Worm (Caenorhabditis elegans) whole organism, mixed stage, embryonic: Measurements from ENCODE around the gene tram-1.

ENCODE experiments used
- nhr-28 ChIP-seq: fragments of 150-350 bp; optimal IDR thresholded peaks from 2 replicates; lab custom pipeline; 2014; ENCODE audit warnings: missing biosample characterization, missing genetic modification characterization
- unc-39 ChIP-seq: fragments of 150-350 bp; optimal IDR thresholded peaks from 2 replicates; lab custom pipeline; 2014; ENCODE audit warnings: missing biosample characterization, missing genetic modification characterization

DNA sequence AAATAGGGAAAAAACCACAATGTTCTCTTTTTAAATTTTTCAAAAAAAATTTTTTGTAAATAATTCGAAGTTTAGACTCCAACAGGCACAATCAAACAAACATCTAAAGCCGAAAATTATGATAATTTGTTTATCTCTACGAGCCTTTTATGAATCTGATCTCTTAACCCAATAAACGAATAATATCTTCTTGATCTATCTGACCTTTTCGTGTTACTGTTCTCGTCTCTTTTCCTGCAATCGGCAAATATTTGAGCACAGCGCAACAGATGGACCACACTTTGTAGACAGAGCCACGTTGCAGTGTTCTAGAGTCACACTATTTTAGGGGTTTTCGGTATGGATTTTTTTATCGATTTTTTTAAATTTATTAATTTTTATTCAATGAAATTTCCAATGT, 30.7 kb upstream of the tram-1 start:
- no peak for TF ChIP-seq nhr-28
- TF ChIP-seq unc-39: no peak
